Worm (Caenorhabditis elegans) whole organism, L1 larva: ENCODE measurements around the gene K08E4.7.

Experiments used
- F16B12.6 ChIP-seq: fragments of 150-350 bp; optimal IDR thresholded peaks from 2 replicates; lab custom pipeline; 2014; ENCODE audit warnings: missing biosample characterization, missing genetic modification characterization
- Y116A8C.19 ChIP-seq: sonication (generic microtip); optimal IDR thresholded peaks from 2 replicates; lab custom pipeline; 2016; ENCODE audit warnings: missing compliant biosample characterization, missing genetic modification characterization, borderline replicate concordance
- alr-1 ChIP-seq: fragments of 200-800 bp; sonication (Bioruptor generic); optimal IDR thresholded peaks from 2 replicates; lab custom pipeline; 2018; ENCODE audit warnings: borderline replicate concordance, mild to moderate bottlenecking, missing genetic modification characterization, missing compliant biosample characterization
- aly-2 ChIP-seq: fragments of 150-350 bp; optimal IDR thresholded peaks from 2 replicates; lab custom pipeline; 2014; ENCODE audit warnings: missing biosample characterization, missing genetic modification characterization
- ama-1 ChIP-seq: fragments of 150-350 bp; optimal IDR thresholded peaks from 2 replicates; lab custom pipeline; 2014
- ceh-8 ChIP-seq: fragments of 200-800 bp; sonication (Bioruptor generic); optimal IDR thresholded peaks from 2 replicates; lab custom pipeline; 2018; ENCODE audit warnings: mild to moderate bottlenecking, missing genetic modification characterization, moderate library complexity, missing compliant biosample characterization
- ces-1 ChIP-seq: fragments of 150-350 bp; optimal IDR thresholded peaks from 2 replicates; lab custom pipeline; 2014; ENCODE audit warnings: missing biosample characterization, missing genetic modification reagents, missing genetic modification characterization
- dpl-1 ChIP-seq, 3 experiments: fragments of 150-350 bp in 2 of 3; sonication (generic microtip) in 1 of 3; optimal IDR thresholded peaks; 2 replicates each; lab custom pipeline; 2014 to 2017; ENCODE audit warnings: missing biosample characterization in 3 of 3, missing genetic modification characterization in 3 of 3, missing genetic modification reagents in 3 of 3
- dsc-1 ChIP-seq: sonication (generic microtip); optimal IDR thresholded peaks from 2 replicates; lab custom pipeline; 2016; ENCODE audit warnings: mild to moderate bottlenecking, missing genetic modification characterization, missing compliant biosample characterization
- efl-3 ChIP-seq: fragments of 200-800 bp; sonication (Bioruptor generic); optimal IDR thresholded peaks from 2 replicates; lab custom pipeline; 2018; ENCODE audit warnings: mild to moderate bottlenecking, missing genetic modification characterization, missing compliant biosample characterization
- elt-3 ChIP-seq, 6 experiments: fragments of 150-350 bp in 1 of 6; sonication (generic microtip); optimal IDR thresholded peaks; 2 replicates each; lab custom pipeline; 2017 to 2018; ENCODE audit warnings: missing biosample characterization in 6 of 6, missing genetic modification characterization in 6 of 6, inconsistent platforms in 1 of 6
- ets-5 ChIP-seq: fragments of 200-800 bp; sonication (Bioruptor generic); IDR thresholded peaks from 2 replicates; pipeline ENCODE4 v1.3.6; 2022; ENCODE audit warnings: missing genetic modification characterization, missing compliant biosample characterization
- fkh-8 ChIP-seq: sonication (generic microtip); optimal IDR thresholded peaks from 2 replicates; lab custom pipeline; 2016; ENCODE audit warnings: mild to moderate bottlenecking, missing genetic modification characterization, missing compliant biosample characterization
- hlh-4 ChIP-seq: sonication (generic microtip); optimal IDR thresholded peaks from 2 replicates; lab custom pipeline; 2016; ENCODE audit warnings: mild to moderate bottlenecking, missing genetic modification characterization, missing compliant biosample characterization
- hpl-2 ChIP-seq: fragments of 150-350 bp; optimal IDR thresholded peaks from 2 replicates; lab custom pipeline; 2014; ENCODE audit warnings: missing biosample characterization, missing genetic modification reagents, missing genetic modification characterization
- jun-1 ChIP-seq: fragments of 150-350 bp; optimal IDR thresholded peaks from 2 replicates; lab custom pipeline; 2014; ENCODE audit warnings: missing biosample characterization, missing genetic modification reagents, missing genetic modification characterization
- lin-13 ChIP-seq: fragments of 150-350 bp; optimal IDR thresholded peaks from 2 replicates; lab custom pipeline; 2014; ENCODE audit warnings: missing biosample characterization, missing genetic modification reagents, missing genetic modification characterization
- lin-35 ChIP-seq, 2 experiments: fragments of 150-350 bp; optimal IDR thresholded peaks; 2 replicates each; lab custom pipeline; 2014; ENCODE audit warnings: missing biosample characterization in 2 of 2, missing genetic modification characterization in 2 of 2, missing genetic modification reagents in 2 of 2
- lir-3 ChIP-seq: sonication (generic microtip); optimal IDR thresholded peaks from 2 replicates; lab custom pipeline; 2016; ENCODE audit warnings: mild to moderate bottlenecking, missing genetic modification characterization, moderate library complexity, missing compliant biosample characterization; ENCODE audit not compliant: poor library complexity
- lsy-2 ChIP-seq, 2 experiments: fragments of 150-350 bp; optimal IDR thresholded peaks; 2 replicates each; lab custom pipeline; 2014; ENCODE audit warnings: missing biosample characterization in 2 of 2, missing genetic modification characterization in 2 of 2
- mab-9 ChIP-seq: fragments of 200-800 bp; sonication (Bioruptor generic); IDR thresholded peaks from 2 replicates; pipeline ENCODE4 v1.3.6; 2022; ENCODE audit warnings: missing genetic modification reagents, missing genetic modification characterization, missing compliant biosample characterization
- mdl-1 ChIP-seq, 2 experiments: fragments of 150-350 bp; optimal IDR thresholded peaks; 2 replicates each; lab custom pipeline; 2014 to 2017; ENCODE audit warnings: missing biosample characterization in 2 of 2, missing genetic modification characterization in 2 of 2, inconsistent platforms in 1 of 2
- mef-2 ChIP-seq: fragments of 150-350 bp; optimal IDR thresholded peaks from 2 replicates; lab custom pipeline; 2014; ENCODE audit warnings: missing biosample characterization, missing genetic modification characterization
- mep-1 ChIP-seq: fragments of 150-350 bp; optimal IDR thresholded peaks from 2 replicates; lab custom pipeline; 2014; ENCODE audit warnings: missing biosample characterization, missing genetic modification characterization
- nhr-11 ChIP-seq: fragments of 150-350 bp; optimal IDR thresholded peaks from 2 replicates; lab custom pipeline; 2014; ENCODE audit warnings: missing biosample characterization, missing genetic modification characterization
- nhr-12 ChIP-seq: sonication (generic microtip); optimal IDR thresholded peaks from 2 replicates; lab custom pipeline; 2017; ENCODE audit warnings: missing biosample characterization, missing genetic modification characterization
- nhr-19 ChIP-seq: fragments of 200-800 bp; sonication (Bioruptor generic); conservative IDR thresholded peaks from 2 replicates; pipeline ENCODE4 v1.3.6; 2022; ENCODE audit warnings: missing genetic modification characterization, missing compliant biosample characterization
- nhr-20 ChIP-seq: sonication (generic microtip); optimal IDR thresholded peaks from 2 replicates; lab custom pipeline; 2016; ENCODE audit warnings: mild to moderate bottlenecking, missing genetic modification characterization, missing compliant biosample characterization
- nhr-28 ChIP-seq: fragments of 150-350 bp; optimal IDR thresholded peaks from 2 replicates; lab custom pipeline; 2014; ENCODE audit warnings: missing biosample characterization, missing genetic modification characterization
- nhr-47 ChIP-seq: sonication (generic microtip); optimal IDR thresholded peaks from 2 replicates; lab custom pipeline; 2016; ENCODE audit warnings: mild to moderate bottlenecking, missing genetic modification characterization, moderate library complexity, missing compliant biosample characterization
- nhr-71 ChIP-seq: sonication (generic microtip); optimal IDR thresholded peaks from 2 replicates; lab custom pipeline; 2016; ENCODE audit warnings: mild to moderate bottlenecking, missing genetic modification characterization, moderate library complexity, missing compliant biosample characterization
- nhr-76 ChIP-seq: sonication (generic microtip); optimal IDR thresholded peaks from 2 replicates; lab custom pipeline; 2017; ENCODE audit warnings: missing biosample characterization, missing genetic modification characterization
- nhr-77 ChIP-seq: fragments of 150-350 bp; optimal IDR thresholded peaks from 2 replicates; lab custom pipeline; 2014; ENCODE audit warnings: missing biosample characterization, missing genetic modification characterization
- nhr-90 ChIP-seq: sonication (generic microtip); optimal IDR thresholded peaks from 2 replicates; lab custom pipeline; 2016; ENCODE audit warnings: mild to moderate bottlenecking, missing genetic modification characterization, missing compliant biosample characterization; ENCODE audit not compliant: poor library complexity
- pag-3 ChIP-seq: sonication (generic microtip); optimal IDR thresholded peaks from 2 replicates; lab custom pipeline; 2017; ENCODE audit warnings: missing genetic modification characterization, mild to moderate bottlenecking, missing compliant biosample characterization, antibody characterized with exemption, borderline replicate concordance; ENCODE audit not compliant: insufficient read depth
- pax-3 ChIP-seq: fragments of 200-800 bp; sonication (Bioruptor generic); optimal IDR thresholded peaks from 2 replicates; lab custom pipeline; 2018; ENCODE audit warnings: mild to moderate bottlenecking, missing genetic modification characterization, moderate library complexity, missing compliant biosample characterization
- snpc-4 ChIP-seq: fragments of 150-350 bp; optimal IDR thresholded peaks from 2 replicates; lab custom pipeline; 2014; ENCODE audit warnings: missing biosample characterization, missing genetic modification characterization
- snu-23 ChIP-seq: sonication (generic microtip); optimal IDR thresholded peaks from 2 replicates; lab custom pipeline; 2016; ENCODE audit warnings: missing genetic modification characterization, missing compliant biosample characterization
- sox-4 ChIP-seq: sonication (generic microtip); optimal IDR thresholded peaks from 2 replicates; lab custom pipeline; 2016; ENCODE audit warnings: missing genetic modification characterization, missing compliant biosample characterization
- sptf-1 ChIP-seq: fragments of 150-350 bp; optimal IDR thresholded peaks from 2 replicates; lab custom pipeline; 2014; ENCODE audit warnings: missing biosample characterization, missing genetic modification characterization
- unc-30 ChIP-seq: sonication (generic microtip); optimal IDR thresholded peaks from 2 replicates; lab custom pipeline; 2017; ENCODE audit warnings: missing biosample characterization, missing genetic modification characterization
- unc-62 ChIP-seq: fragments of 150-350 bp; optimal IDR thresholded peaks from 2 replicates; lab custom pipeline; 2014; ENCODE audit warnings: missing biosample characterization, missing genetic modification reagents, missing genetic modification characterization
- unc-86 ChIP-seq: sonication (generic microtip); optimal IDR thresholded peaks from 2 replicates; lab custom pipeline; 2016; ENCODE audit warnings: missing genetic modification characterization, missing compliant biosample characterization
- unc-98 ChIP-seq: fragments of 200-800 bp; sonication (Bioruptor generic); IDR thresholded peaks from 2 replicates; pipeline ENCODE4 v1.3.6; 2022; ENCODE audit warnings: missing genetic modification characterization, missing compliant biosample characterization
- zip-4 ChIP-seq: fragments of 200-800 bp; sonication (Bioruptor generic); optimal IDR thresholded peaks from 2 replicates; lab custom pipeline; 2018; ENCODE audit warnings: mild to moderate bottlenecking, missing genetic modification characterization, moderate library complexity, missing compliant biosample characterization
- ztf-11 ChIP-seq, 2 experiments: sonication (generic microtip); optimal IDR thresholded peaks; 2 replicates each; lab custom pipeline; 2016 to 2017; ENCODE audit warnings: missing genetic modification characterization in 2 of 2, missing biosample characterization in 1 of 2, missing compliant biosample characterization in 1 of 2
- ztf-4 ChIP-seq: fragments of 150-350 bp; optimal IDR thresholded peaks from 2 replicates; lab custom pipeline; 2014; ENCODE audit warnings: missing biosample characterization, missing genetic modification characterization

The K08E4.7 gene

DNA sequence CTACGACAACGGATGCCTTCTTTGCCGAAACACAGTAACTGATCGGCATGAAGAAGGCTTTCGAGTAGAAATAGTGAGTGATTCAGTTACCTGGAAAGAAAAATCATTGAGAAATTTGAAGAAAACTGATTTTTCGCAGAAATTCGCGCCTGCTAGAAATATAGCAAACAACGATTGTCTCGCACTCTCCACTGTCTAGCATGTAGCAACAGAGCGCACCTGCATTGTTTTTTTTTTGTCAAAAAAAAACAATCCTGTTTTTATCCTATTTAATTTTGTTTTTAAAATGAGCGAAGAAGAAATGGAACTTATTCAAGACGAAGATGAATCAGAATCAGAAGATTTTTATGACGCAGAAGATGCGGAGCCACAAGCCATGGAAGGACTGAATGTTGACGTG lies 45.5 kb downstream of the K08E4.7 start, which contains the start of the genes ddb-1 and M18.6 (continued):
- TF ChIP-seq hlh-4 (tag; lab: Kevin White, UChicago) (no peak), mab-9 (GFP tag; lab: Robert Waterston, UW) (no peak), snpc-4 (tag; lab: Kevin White, UChicago) (no peak), unc-62 (GFP tag; lab: Kevin White, UChicago) (no peak), lsy-2 (tag; optimal IDR thresholded peaks at IDR 0.05; lab: Kevin White, UChicago) (peak in 1 of 2 experiments; percentile 69), nhr-76 (no peak), mef-2 (tag; lab: Kevin White, UChicago) (no peak), sptf-1 (tag; lab: Kevin White, UChicago) (no peak), ets-5 (GFP tag; lab: Robert Waterston, UW) (no peak), jun-1 (tag; lab: Kevin White, UChicago) (no peak), lin-13 (GFP tag; lab: Kevin White, UChicago) (peak; percentile 2), fkh-8 (tag; lab: Kevin White, UChicago) (no peak), nhr-71 (tag; lab: Kevin White, UChicago) (peak; percentile 24), mep-1 (tag; lab: Kevin White, UChicago) (peak; percentile 65), unc-86 (tag; lab: Kevin White, UChicago) (no peak), elt-3 (tag; optimal IDR thresholded peaks at IDR 0.05; lab: Kevin White, UChicago) (no peak), ztf-11 (tag; optimal IDR thresholded peaks at IDR 0.05; lab: Kevin White, UChicago) (no peak), F16B12.6 (tag; lab: Kevin White, UChicago) (peak; percentile 2), efl-3 (GFP tag; lab: Kevin White, UChicago) (no peak), lin-35 (GFP tag; optimal IDR thresholded peaks at IDR 0.05; lab: Kevin White, UChicago) (peak; percentile 47 to 69)

DNA sequence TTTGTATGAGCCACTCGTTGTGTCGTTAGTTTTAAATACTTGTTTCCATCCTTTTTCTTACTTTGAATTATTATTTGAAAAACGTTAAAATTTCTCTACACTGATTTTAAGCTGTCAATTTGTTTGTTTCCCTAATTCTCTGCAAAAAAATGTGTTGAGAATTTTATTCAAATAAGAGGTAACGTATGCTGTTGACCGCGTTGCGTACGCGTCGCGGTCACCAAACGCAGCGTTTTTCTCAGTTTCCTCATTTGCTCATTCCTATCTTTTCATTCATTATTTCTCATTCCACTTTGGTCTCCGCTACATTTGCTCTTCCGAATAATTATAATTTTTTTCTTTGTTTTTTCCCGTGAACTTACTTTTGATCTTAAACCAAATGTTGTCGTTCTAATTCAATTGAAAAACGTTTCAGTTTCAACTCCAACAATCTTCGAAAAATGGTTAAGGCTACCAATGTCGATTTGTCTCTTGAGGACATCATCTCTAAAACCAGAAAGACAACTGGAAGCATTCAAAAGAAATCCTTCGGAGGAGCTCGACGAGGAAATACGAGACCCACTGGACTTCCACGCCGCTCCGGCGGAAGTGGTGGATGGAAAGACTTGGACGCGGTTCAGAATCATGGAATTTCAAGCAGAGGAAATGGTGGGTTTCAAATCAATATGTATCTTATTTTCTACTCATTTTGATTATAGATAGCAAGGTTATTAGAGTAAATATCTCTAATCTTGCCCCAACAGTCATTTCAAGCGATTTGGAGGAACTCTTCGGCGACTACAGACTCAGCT lies 47.5 kb downstream of the K08E4.7 start, which contains the start of gene aly-3:
Gene aly-3 (plus strand): TSS at position 409 of the 791 bp plus-strand sequence.
- TF ChIP-seq nhr-12 (tag; lab: Kevin White, UChicago) (no peak), fkh-8 (tag; lab: Kevin White, UChicago) (no peak), ces-1 (GFP tag; lab: Kevin White, UChicago) (no peak), zip-4 (GFP tag; lab: Kevin White, UChicago) (no peak), ets-5 (GFP tag; lab: Robert Waterston, UW) (no peak), ceh-8 (no peak), nhr-11 (tag; lab: Kevin White, UChicago) (no peak), unc-86 (tag; lab: Kevin White, UChicago) (no peak), sox-4 (tag; lab: Kevin White, UChicago) (no peak), snu-23 (GFP tag; lab: Kevin White, UChicago) (peak; percentile 22), pax-3 (tag; lab: Kevin White, UChicago) (no peak), lin-13 (GFP tag; lab: Kevin White, UChicago) (no peak), alr-1 (tag; lab: Kevin White, UChicago) (no peak), ama-1 (peak; percentile 21), dpl-1 (GFP tag; optimal IDR thresholded peaks at IDR 0.05; lab: Kevin White, UChicago) (no peak), snpc-4 (tag; lab: Kevin White, UChicago) (no peak), mep-1 (tag; lab: Kevin White, UChicago) (peak; percentile 13), lsy-2 (tag; optimal IDR thresholded peaks at IDR 0.05; lab: Kevin White, UChicago) (peak; percentile 8 to 54), dsc-1 (no peak), nhr-47 (tag; lab: Kevin White, UChicago) (peak; percentile 8), hpl-2 (GFP tag; lab: Kevin White, UChicago) (no peak), mdl-1 (tag; optimal IDR thresholded peaks at IDR 0.05; lab: Kevin White, UChicago) (no peak), unc-98 (GFP tag; lab: Robert Waterston, UW) (no peak), nhr-28 (tag; lab: Kevin White, UChicago) (no peak), nhr-90 (tag; lab: Kevin White, UChicago) (no peak), nhr-76 (no peak), lir-3 (no peak), nhr-19 (GFP tag; lab: Robert Waterston, UW) (no peak), ztf-4 (tag; lab: Kevin White, UChicago) (no peak), nhr-20 (no peak), pag-3 (tag; lab: Kevin White, UChicago) (no peak), unc-30 (no peak), nhr-77 (tag; lab: Kevin White, UChicago) (no peak), aly-2 (tag; lab: Kevin White, UChicago) (no peak), jun-1 (tag; lab: Kevin White, UChicago) (no peak), Y116A8C.19 (tag; lab: Kevin White, UChicago) (no peak), unc-62 (GFP tag; lab: Kevin White, UChicago) (no peak)
